Fruit fly (Drosophila melanogaster) whole organism, embryonic: Measurements from ENCODE around the gene nbs.
A peak's percentile ranks its signal among the peaks of the same experiment; 100 is the strongest.

ENCODE experiments used
- Ada2b ChIP-seq: fragments of 200-800 bp; sonication (Bioruptor generic); IDR thresholded peaks from 2 replicates; pipeline ENCODE4 v1.3.6; 2022; ENCODE audit warnings: missing biosample characterization, missing genetic modification characterization
- CG1024 ChIP-seq: fragments of 200-800 bp; sonication (Bioruptor generic); IDR thresholded peaks from 2 replicates; pipeline ENCODE4 v1.3.6; 2022; ENCODE audit warnings: missing biosample characterization, missing genetic modification characterization
- CG10431 ChIP-seq: fragments of 200-800 bp; sonication (Bioruptor generic); optimal IDR thresholded peaks from 3 replicates; lab custom pipeline; 2018; ENCODE audit warnings: missing biosample characterization, mild to moderate bottlenecking, missing genetic modification characterization
- CG10543 ChIP-seq: fragments of 200-800 bp; sonication (Bioruptor generic); optimal IDR thresholded peaks from 3 replicates; lab custom pipeline; 2017; ENCODE audit warnings: missing biosample characterization, mild to moderate bottlenecking, missing genetic modification characterization, moderate library complexity
- CG12236 ChIP-seq: fragments of 200-800 bp; sonication (Bioruptor generic); optimal IDR thresholded peaks from 2 replicates; lab custom pipeline; 2016; ENCODE audit warnings: missing biosample characterization, missing genetic modification characterization
- CG14014 ChIP-seq: fragments of 200-800 bp; sonication (Bioruptor generic); IDR thresholded peaks from 2 replicates; pipeline ENCODE4 v1.3.6; 2022; ENCODE audit warnings: missing biosample characterization, missing genetic modification characterization
- CG17186 ChIP-seq: fragments of 200-800 bp; sonication (Bioruptor generic); optimal IDR thresholded peaks from 3 replicates; lab custom pipeline; 2017; ENCODE audit warnings: missing biosample characterization, missing genetic modification reagents, missing genetic modification characterization
- CG17328 ChIP-seq: fragments of 200-800 bp; sonication (Bioruptor generic); IDR thresholded peaks from 2 replicates; pipeline ENCODE4 v1.3.6; 2022; ENCODE audit warnings: missing biosample characterization, missing genetic modification characterization
- CG1792 ChIP-seq: fragments of 200-800 bp; sonication (Bioruptor generic); optimal IDR thresholded peaks from 2 replicates; lab custom pipeline; 2016; ENCODE audit warnings: missing biosample characterization, missing genetic modification characterization
- CG31441 ChIP-seq: fragments of 200-800 bp; sonication (Bioruptor generic); IDR thresholded peaks from 2 replicates; pipeline ENCODE4 v1.3.6; 2022; ENCODE audit warnings: missing biosample characterization, missing genetic modification characterization
- CG5953 ChIP-seq: fragments of 200-800 bp; sonication (Bioruptor generic); IDR thresholded peaks from 2 replicates; pipeline ENCODE4 v1.3.6; 2022; ENCODE audit warnings: missing biosample characterization, missing genetic modification characterization
- CG6254 ChIP-seq: fragments of 200-800 bp; sonication (Bioruptor generic); optimal IDR thresholded peaks from 3 replicates; lab custom pipeline; 2017; ENCODE audit warnings: mild to moderate bottlenecking, missing biosample characterization, missing genetic modification reagents, missing genetic modification characterization
- CG6272 ChIP-seq: fragments of 200-800 bp; sonication (Bioruptor generic); IDR thresholded peaks from 2 replicates; pipeline ENCODE4 v1.3.6; 2022; ENCODE audit warnings: missing biosample characterization, missing genetic modification characterization
- CG6689 ChIP-seq: fragments of 200-800 bp; sonication (Bioruptor generic); IDR thresholded peaks from 2 replicates; pipeline ENCODE4 v1.3.6; 2022; ENCODE audit warnings: missing biosample characterization, missing genetic modification characterization
- CG7786 ChIP-seq: fragments of 200-800 bp; sonication (Bioruptor generic); optimal IDR thresholded peaks from 2 replicates; lab custom pipeline; 2016; ENCODE audit warnings: missing biosample characterization, missing genetic modification characterization
- CG7928 ChIP-seq: fragments of 200-800 bp; sonication (Bioruptor generic); optimal IDR thresholded peaks from 2 replicates; lab custom pipeline; 2017; ENCODE audit warnings: missing biosample characterization, mild to moderate bottlenecking, missing genetic modification characterization
- CG9215 ChIP-seq: fragments of 200-800 bp; sonication (Bioruptor generic); IDR thresholded peaks from 2 replicates; pipeline ENCODE4 v1.3.6; 2022; ENCODE audit warnings: missing biosample characterization, missing genetic modification characterization
- CG9727 ChIP-seq: fragments of 200-800 bp; sonication (Bioruptor generic); optimal IDR thresholded peaks from 3 replicates; lab custom pipeline; 2017; ENCODE audit warnings: missing biosample characterization, mild to moderate bottlenecking, missing genetic modification characterization
- CG9876 ChIP-seq: fragments of 200-800 bp; sonication (Bioruptor generic); optimal IDR thresholded peaks from 2 replicates; lab custom pipeline; 2016; ENCODE audit warnings: missing biosample characterization, missing genetic modification characterization
- D ChIP-seq, 2 experiments: fragments of 200-800 bp in 1 of 2; fragments of >200 bp in 1 of 2; sonication (Bioruptor generic) in 1 of 2; optimal IDR thresholded peaks; 2 replicates in 1 of 2; 3 replicates in 1 of 2; lab custom pipeline; 2017; ENCODE audit warnings: mild to moderate bottlenecking in 1 of 2, missing biosample characterization in 1 of 2, missing genetic modification characterization in 1 of 2, missing genetic modification reagents in 1 of 2
- Dbx ChIP-seq: fragments of 200-800 bp; sonication (Bioruptor generic); IDR thresholded peaks from 3 replicates; pipeline ENCODE4 v1.3.6; 2022; ENCODE audit warnings: missing biosample characterization, missing genetic modification characterization
- Dip2 ChIP-seq: fragments of 200-800 bp; sonication (Bioruptor generic); IDR thresholded peaks from 2 replicates; pipeline ENCODE4 v1.3.6; 2022; ENCODE audit warnings: missing biosample characterization, missing genetic modification characterization
- Doc3 ChIP-seq: fragments of 200-800 bp; sonication (Bioruptor generic); IDR thresholded peaks from 3 replicates; pipeline ENCODE4 v1.3.6; 2022; ENCODE audit warnings: missing biosample characterization, missing genetic modification characterization; ENCODE audit not compliant: partially characterized antibody
- Ets97D ChIP-seq: fragments of 200-800 bp; sonication (Bioruptor generic); optimal IDR thresholded peaks from 3 replicates; lab custom pipeline; 2016; ENCODE audit warnings: missing biosample characterization, missing genetic modification characterization
- Fer1 ChIP-seq: fragments of 200-800 bp; sonication (Bioruptor generic); optimal IDR thresholded peaks from 2 replicates; lab custom pipeline; 2017; ENCODE audit warnings: missing biosample characterization, mild to moderate bottlenecking, missing genetic modification characterization
- Fer2 ChIP-seq: fragments of 200-800 bp; sonication (Bioruptor generic); optimal IDR thresholded peaks from 2 replicates; lab custom pipeline; 2018; ENCODE audit warnings: missing biosample characterization, mild to moderate bottlenecking, missing genetic modification characterization, moderate library complexity
- Fer3 ChIP-seq: fragments of 200-800 bp; sonication (Bioruptor generic); optimal IDR thresholded peaks from 2 replicates; lab custom pipeline; 2018; ENCODE audit warnings: missing biosample characterization, mild to moderate bottlenecking, missing genetic modification characterization, moderate library complexity
- GATAe ChIP-seq: fragments of 200-800 bp; sonication (Bioruptor generic); conservative IDR thresholded peaks from 2 replicates; pipeline ENCODE4 v1.3.6; 2022; ENCODE audit warnings: missing biosample characterization, missing genetic modification characterization
- HHEX ChIP-seq: fragments of 200-800 bp; sonication (Bioruptor generic); optimal IDR thresholded peaks from 3 replicates; lab custom pipeline; 2017; ENCODE audit warnings: missing biosample characterization, mild to moderate bottlenecking, missing genetic modification characterization, missing genetic modification reagents
- Lhr ChIP-seq: fragments of 200-800 bp; sonication (Bioruptor generic); optimal IDR thresholded peaks from 3 replicates; lab custom pipeline; 2017; ENCODE audit warnings: mild to moderate bottlenecking, missing biosample characterization, missing genetic modification reagents, missing genetic modification characterization
- Max ChIP-seq: fragments of 200-800 bp; sonication (Bioruptor generic); optimal IDR thresholded peaks from 2 replicates; lab custom pipeline; 2016; ENCODE audit warnings: missing biosample characterization, mild to moderate bottlenecking, missing genetic modification characterization
- Scr ChIP-seq: fragments of 200-800 bp; sonication (Bioruptor generic); IDR thresholded peaks from 2 replicates; pipeline ENCODE4 v1.3.6; 2022; ENCODE audit warnings: missing biosample characterization, missing genetic modification characterization; ENCODE audit not compliant: partially characterized antibody
- Sox100B ChIP-seq: fragments of 200-800 bp; sonication (Bioruptor generic); optimal IDR thresholded peaks from 3 replicates; lab custom pipeline; 2018; ENCODE audit warnings: missing biosample characterization, mild to moderate bottlenecking, missing genetic modification characterization
- Vsx1 ChIP-seq: fragments of 200-800 bp; sonication (Bioruptor generic); optimal IDR thresholded peaks from 2 replicates; lab custom pipeline; 2017; ENCODE audit warnings: missing biosample characterization, mild to moderate bottlenecking, missing genetic modification characterization, missing genetic modification reagents
- bcd ChIP-seq: fragments of 200-800 bp; sonication (Bioruptor generic); optimal IDR thresholded peaks from 2 replicates; lab custom pipeline; 2017; ENCODE audit warnings: missing biosample characterization, mild to moderate bottlenecking, missing genetic modification characterization
- cas ChIP-seq: fragments of 200-800 bp; sonication (Bioruptor generic); IDR thresholded peaks from 2 replicates; pipeline ENCODE4 v1.3.6; 2022; ENCODE audit warnings: missing biosample characterization, missing genetic modification characterization
- chinmo ChIP-seq: fragments of 200-800 bp; sonication (Bioruptor generic); IDR thresholded peaks from 4 replicates; pipeline ENCODE4 v1.3.6; 2022; ENCODE audit warnings: missing biosample characterization, missing genetic modification characterization; ENCODE audit not compliant: partially characterized antibody
- ewg ChIP-seq: fragments of 200-800 bp; sonication (Bioruptor generic); optimal IDR thresholded peaks from 3 replicates; lab custom pipeline; 2017; ENCODE audit warnings: mild to moderate bottlenecking, missing biosample characterization, missing genetic modification reagents, missing genetic modification characterization
- fru ChIP-seq: fragments of >200 bp; optimal IDR thresholded peaks from 2 replicates; lab custom pipeline; 2017
- gem ChIP-seq: fragments of 200-800 bp; sonication (Bioruptor generic); optimal IDR thresholded peaks from 2 replicates; lab custom pipeline; 2019; ENCODE audit warnings: missing biosample characterization, mild to moderate bottlenecking, missing genetic modification characterization, moderate library complexity
- lmd ChIP-seq: fragments of 200-800 bp; sonication (Bioruptor generic); IDR thresholded peaks from 2 replicates; pipeline ENCODE4 v1.3.6; 2022; ENCODE audit warnings: missing biosample characterization, missing genetic modification characterization
- pros ChIP-seq: fragments of 200-800 bp; sonication (Bioruptor generic); optimal IDR thresholded peaks from 3 replicates; lab custom pipeline; 2019; ENCODE audit warnings: missing biosample characterization, mild to moderate bottlenecking, missing genetic modification characterization, moderate library complexity
- pzg ChIP-seq: fragments of 200-800 bp; sonication (Bioruptor generic); optimal IDR thresholded peaks from 3 replicates; lab custom pipeline; 2018; ENCODE audit warnings: missing biosample characterization, mild to moderate bottlenecking, missing genetic modification characterization, moderate library complexity
- ro ChIP-seq: fragments of 200-800 bp; sonication (Bioruptor generic); IDR thresholded peaks from 2 replicates; pipeline ENCODE4 v1.3.6; 2022; ENCODE audit warnings: missing biosample characterization, missing genetic modification characterization
- sr ChIP-seq: fragments of 200-800 bp; sonication (Bioruptor generic); IDR thresholded peaks from 3 replicates; pipeline ENCODE4 v1.3.6; 2022; ENCODE audit warnings: missing biosample characterization, missing genetic modification characterization
- sug ChIP-seq: fragments of 200-800 bp; optimal IDR thresholded peaks from 2 replicates; lab custom pipeline; 2019; ENCODE audit warnings: missing biosample characterization, mild to moderate bottlenecking, missing genetic modification characterization, moderate library complexity
- tgo ChIP-seq: fragments of 200-800 bp; sonication (Bioruptor generic); IDR thresholded peaks from 3 replicates; pipeline ENCODE4 v1.3.6; 2022; ENCODE audit warnings: missing biosample characterization, missing genetic modification characterization
- unpg ChIP-seq: fragments of 200-800 bp; sonication (Bioruptor generic); optimal IDR thresholded peaks from 3 replicates; lab custom pipeline; 2018; ENCODE audit warnings: missing biosample characterization, mild to moderate bottlenecking, missing genetic modification characterization, moderate library complexity

nbs gene

DNA sequence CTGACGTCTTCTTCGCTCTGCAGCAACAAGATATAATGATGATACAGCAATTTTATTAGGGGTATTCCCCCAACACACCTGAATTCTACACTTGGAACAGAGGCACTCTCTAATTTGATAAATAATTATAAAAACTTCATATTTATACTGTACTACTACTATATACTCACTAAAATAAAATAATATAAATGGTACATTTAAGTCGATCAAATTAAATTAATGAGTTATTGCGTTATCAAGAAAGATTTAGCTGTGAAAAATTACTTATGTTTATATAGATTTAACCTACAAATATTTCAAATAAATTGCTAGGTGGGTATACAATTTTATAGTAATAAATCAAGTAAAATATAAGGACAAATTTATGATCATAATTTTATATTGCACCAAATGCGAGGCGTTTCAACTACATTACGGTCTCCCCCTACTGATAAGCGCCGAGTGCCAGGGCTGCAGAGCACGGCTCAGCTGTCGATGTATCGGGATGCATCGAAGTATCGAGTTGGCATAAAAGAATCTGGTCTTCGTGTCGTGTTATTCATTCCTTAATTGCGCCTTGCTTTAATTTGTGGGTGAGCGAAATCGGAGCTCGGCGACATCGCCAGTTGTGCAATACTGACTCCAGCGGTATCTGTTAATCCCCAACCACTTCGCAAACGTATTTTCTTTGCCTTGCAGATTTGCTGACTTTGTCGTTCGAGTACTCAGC is 9.0 kb downstream of the nbs start, which contains the start of gene vsg (continued):
- TF ChIP-seq Lhr (GFP tag; lab: Kevin White, UChicago) (peak; percentile 42), sug (tag; lab: Kevin White, UChicago) (peak; percentile 91), Dip2 (GFP tag; lab: Robert Waterston, UW) (no peak), sr (GFP tag; lab: Robert Waterston, UW) (no peak), Scr (GFP tag; lab: Robert Waterston, UW) (peak; percentile 83), CG31441 (GFP tag; lab: Robert Waterston, UW) (peak; percentile 94), CG5953 (GFP tag; lab: Robert Waterston, UW) (peak; percentile 34; the same call in 1 of the 2 replicates), ewg (GFP tag; lab: Kevin White, UChicago) (peak; percentile 59), Dbx (peak; percentile 71; the same call in 2 of the 3 replicates), CG6272 (GFP tag; lab: Robert Waterston, UW) (peak; percentile 74), Ada2b (no peak; the same call in 1 of the 2 replicates), CG12236 (GFP tag; lab: Kevin White, UChicago) (no peak), gem (tag; lab: Kevin White, UChicago) (peak; percentile 93), Fer3 (tag; lab: Kevin White, UChicago) (peak; percentile 66), lmd (peak; percentile 74), CG7786 (GFP tag; lab: Kevin White, UChicago) (peak; percentile 48), bcd (GFP tag; lab: Kevin White, UChicago) (peak; percentile 78), Sox100B (peak; percentile 4), CG9215 (GFP tag; lab: Robert Waterston, UW) (peak; percentile 85), tgo (GFP tag; lab: Robert Waterston, UW) (peak; percentile 81), CG7928 (GFP tag; lab: Kevin White, UChicago) (peak; percentile 92), CG6254 (peak; percentile 4), Ets97D (peak; percentile 29), CG1024 (no peak; the same call in 1 of the 2 replicates), pros (GFP tag; lab: Kevin White, UChicago) (peak; percentile 17), GATAe (peak; percentile 58; the same call in 1 of the 2 replicates), CG14014 (GFP tag; lab: Robert Waterston, UW) (peak; percentile 66; the same call in 1 of the 2 replicates), Fer1 (GFP tag; lab: Kevin White, UChicago) (peak; percentile 63), CG10431 (peak; percentile 49), D (optimal IDR thresholded peaks at IDR 0.05; lab: Kevin White, UChicago) (no peak), D (GFP tag; optimal IDR thresholded peaks at IDR 0.05; lab: Kevin White, UChicago) (peak; percentile 66), cas (GFP tag; lab: Robert Waterston, UW) (peak; percentile 29; the same call in 1 of the 2 replicates), Vsx1 (GFP tag; lab: Kevin White, UChicago) (peak; percentile 41), CG6689 (GFP tag; lab: Robert Waterston, UW) (peak; percentile 85), CG9876 (GFP tag; lab: Kevin White, UChicago) (no peak), CG1792 (GFP tag; lab: Kevin White, UChicago) (peak; percentile 34), ro (GFP tag; lab: Robert Waterston, UW) (0 out of 2 replicates have a peak, but pooled peaks have one; percentile 57), CG9727 (peak; percentile 91), pzg (peak; percentile 61), fru (lab: Kevin White, UChicago) (no peak), unpg (GFP tag; lab: Kevin White, UChicago) (peak; percentile 76), chinmo (peak; percentile 95; the same call in 3 of the 4 replicates), Max (GFP tag; lab: Kevin White, UChicago) (peak; percentile 58), CG17186 (GFP tag; lab: Kevin White, UChicago) (no peak), HHEX (peak; percentile 9), CG10543 (GFP tag; lab: Kevin White, UChicago) (peak; percentile 90), CG17328 (GFP tag; lab: Robert Waterston, UW) (peak; percentile 55), Doc3 (GFP tag; lab: Robert Waterston, UW) (peak; percentile 55), Fer2 (tag; lab: Kevin White, UChicago) (peak; percentile 72)
